Worm (Caenorhabditis elegans): ENCODE measurements around the gene nap-1.

ce11 chrIV:8377501-8377900 lies 1.6 kb downstream of the nap-1 start, which contains the start of gene D2096.7:
- TF ChIP-seq lin-40 (tag; optimal IDR thresholded peaks at IDR 0.05) (no peak), F49E8.2 (tag; optimal IDR thresholded peaks at IDR 0.05; ENCODE audit: insufficient read depth) (peak; percentile 95), nhr-80 (tag; optimal IDR thresholded peaks at IDR 0.05) (no peak), hlh-26 (GFP tag; conservative IDR thresholded peaks at IDR 0.05) (peak; percentile 68; the same call in 1 of the 2 replicates), ceh-79 (tag; optimal IDR thresholded peaks at IDR 0.05) (peak; percentile 86)

Data from whole organism, young adult.